Fruit fly (Drosophila melanogaster) whole organism, embryonic: ENCODE results near the gene dmrt93B.

ENCODE experiments used
- Bteb2 ChIP-seq: fragments of 200-800 bp; sonication (Bioruptor generic); optimal IDR thresholded peaks from 2 replicates; lab custom pipeline; 2016; ENCODE audit warnings: missing biosample characterization, missing genetic modification characterization
- CG10543 ChIP-seq: fragments of 200-800 bp; sonication (Bioruptor generic); optimal IDR thresholded peaks from 3 replicates; lab custom pipeline; 2017; ENCODE audit warnings: missing biosample characterization, mild to moderate bottlenecking, missing genetic modification characterization, moderate library complexity
- CG13424 ChIP-seq: fragments of 200-800 bp; sonication (Bioruptor generic); optimal IDR thresholded peaks from 2 replicates; lab custom pipeline; 2019; ENCODE audit warnings: missing biosample characterization, mild to moderate bottlenecking, missing genetic modification characterization, moderate library complexity
- CG13624 ChIP-seq: fragments of 200-800 bp; sonication (Bioruptor generic); optimal IDR thresholded peaks from 2 replicates; lab custom pipeline; 2016; ENCODE audit warnings: missing biosample characterization, missing genetic modification characterization
- CG13894 ChIP-seq: fragments of 200-800 bp; sonication (Bioruptor generic); optimal IDR thresholded peaks from 3 replicates; lab custom pipeline; 2018; ENCODE audit warnings: missing biosample characterization, mild to moderate bottlenecking, missing genetic modification characterization, moderate library complexity
- CG14710 ChIP-seq: fragments of 200-800 bp; sonication (Bioruptor generic); optimal IDR thresholded peaks from 3 replicates; lab custom pipeline; 2019; ENCODE audit warnings: missing biosample characterization, mild to moderate bottlenecking, missing genetic modification characterization, moderate library complexity
- CG15479 ChIP-seq: fragments of 200-800 bp; sonication (Bioruptor generic); optimal IDR thresholded peaks from 3 replicates; lab custom pipeline; 2019; ENCODE audit warnings: missing biosample characterization, mild to moderate bottlenecking, missing genetic modification characterization, moderate library complexity
- CG1647 ChIP-seq: fragments of 200-800 bp; sonication (Bioruptor generic); optimal IDR thresholded peaks from 3 replicates; lab custom pipeline; 2016; ENCODE audit warnings: missing biosample characterization, missing genetic modification characterization
- CG17328 ChIP-seq: fragments of 200-800 bp; sonication (Bioruptor generic); IDR thresholded peaks from 2 replicates; pipeline ENCODE4 v1.3.6; 2022; ENCODE audit warnings: missing biosample characterization, missing genetic modification characterization
- CG1832 ChIP-seq: fragments of 200-800 bp; sonication (Bioruptor generic); optimal IDR thresholded peaks from 2 replicates; lab custom pipeline; 2017; ENCODE audit warnings: missing biosample characterization, mild to moderate bottlenecking, missing genetic modification characterization, inconsistent platforms
- CG18476 ChIP-seq: fragments of 200-800 bp; sonication (Bioruptor generic); optimal IDR thresholded peaks from 2 replicates; lab custom pipeline; 2016; ENCODE audit warnings: missing biosample characterization, mild to moderate bottlenecking, missing genetic modification characterization
- CG30020 ChIP-seq: fragments of 200-800 bp; optimal IDR thresholded peaks from 2 replicates; lab custom pipeline; 2019; ENCODE audit warnings: missing biosample characterization, mild to moderate bottlenecking, missing genetic modification characterization, moderate library complexity
- CG31224 ChIP-seq: fragments of 200-800 bp; sonication (Bioruptor generic); IDR thresholded peaks from 2 replicates; pipeline ENCODE4 v1.3.6; 2022; ENCODE audit warnings: missing biosample characterization, missing genetic modification characterization
- CG3163 ChIP-seq: fragments of 200-800 bp; sonication (Bioruptor generic); optimal IDR thresholded peaks from 3 replicates; lab custom pipeline; 2016; ENCODE audit warnings: missing biosample characterization, missing genetic modification characterization
- CG33213 ChIP-seq: fragments of 200-800 bp; sonication (Bioruptor generic); optimal IDR thresholded peaks from 3 replicates; lab custom pipeline; 2016; ENCODE audit warnings: missing biosample characterization, missing genetic modification characterization
- CG3838 ChIP-seq: fragments of 200-800 bp; sonication (Bioruptor generic); optimal IDR thresholded peaks from 3 replicates; lab custom pipeline; 2016; ENCODE audit warnings: missing biosample characterization, missing genetic modification characterization
- CG6765 ChIP-seq: fragments of 200-800 bp; sonication (Bioruptor generic); optimal IDR thresholded peaks from 3 replicates; lab custom pipeline; 2017; ENCODE audit warnings: missing biosample characterization, mild to moderate bottlenecking, missing genetic modification characterization
- CG9797 ChIP-seq: fragments of 200-800 bp; sonication (Bioruptor generic); optimal IDR thresholded peaks from 3 replicates; lab custom pipeline; 2018; ENCODE audit warnings: missing biosample characterization, mild to moderate bottlenecking, missing genetic modification characterization
- CG9817 ChIP-seq: fragments of 200-800 bp; sonication (Bioruptor generic); optimal IDR thresholded peaks from 2 replicates; lab custom pipeline; 2018; ENCODE audit warnings: missing biosample characterization, mild to moderate bottlenecking, missing genetic modification characterization, moderate library complexity
- Dbx ChIP-seq: fragments of 200-800 bp; sonication (Bioruptor generic); IDR thresholded peaks from 3 replicates; pipeline ENCODE4 v1.3.6; 2022; ENCODE audit warnings: missing biosample characterization, missing genetic modification characterization
- Dip2 ChIP-seq: fragments of 200-800 bp; sonication (Bioruptor generic); IDR thresholded peaks from 2 replicates; pipeline ENCODE4 v1.3.6; 2022; ENCODE audit warnings: missing biosample characterization, missing genetic modification characterization
- Dll ChIP-seq: fragments of 200-800 bp; sonication (Bioruptor generic); IDR thresholded peaks from 4 replicates; pipeline ENCODE4 v1.3.6; 2022; ENCODE audit warnings: missing biosample characterization, missing genetic modification characterization; ENCODE audit not compliant: partially characterized antibody
- Hand ChIP-seq: fragments of 200-800 bp; sonication (Bioruptor generic); optimal IDR thresholded peaks from 2 replicates; lab custom pipeline; 2017; ENCODE audit warnings: mild to moderate bottlenecking, missing biosample characterization, missing genetic modification reagents, missing genetic modification characterization
- Jarid2 ChIP-seq: fragments of 200-800 bp; sonication (Bioruptor generic); optimal IDR thresholded peaks from 3 replicates; lab custom pipeline; 2017; ENCODE audit warnings: mild to moderate bottlenecking, missing biosample characterization, missing genetic modification reagents, missing genetic modification characterization
- Lhr ChIP-seq: fragments of 200-800 bp; sonication (Bioruptor generic); optimal IDR thresholded peaks from 3 replicates; lab custom pipeline; 2017; ENCODE audit warnings: mild to moderate bottlenecking, missing biosample characterization, missing genetic modification reagents, missing genetic modification characterization
- MESR4 ChIP-seq: fragments of 200-800 bp; sonication (Bioruptor generic); optimal IDR thresholded peaks from 2 replicates; lab custom pipeline; 2018; ENCODE audit warnings: missing biosample characterization, mild to moderate bottlenecking, missing genetic modification characterization, moderate library complexity
- MTF-1 ChIP-seq: fragments of 200-800 bp; sonication (Bioruptor generic); optimal IDR thresholded peaks from 2 replicates; lab custom pipeline; 2018; ENCODE audit warnings: missing biosample characterization, mild to moderate bottlenecking, missing genetic modification characterization, borderline replicate concordance
- Scr ChIP-seq: fragments of 200-800 bp; sonication (Bioruptor generic); IDR thresholded peaks from 2 replicates; pipeline ENCODE4 v1.3.6; 2022; ENCODE audit warnings: missing biosample characterization, missing genetic modification characterization; ENCODE audit not compliant: partially characterized antibody
- Sin3A ChIP-seq: fragments of >200 bp; optimal IDR thresholded peaks from 2 replicates; lab custom pipeline; 2018
- Spps ChIP-seq: fragments of 200-800 bp; sonication (Bioruptor generic); optimal IDR thresholded peaks from 2 replicates; lab custom pipeline; 2018; ENCODE audit warnings: missing biosample characterization, mild to moderate bottlenecking, missing genetic modification characterization
- YL-1 ChIP-seq: fragments of 200-800 bp; sonication (Bioruptor generic); optimal IDR thresholded peaks from 3 replicates; lab custom pipeline; 2017; ENCODE audit warnings: missing biosample characterization, mild to moderate bottlenecking, missing genetic modification characterization
- al ChIP-seq: fragments of 200-800 bp; sonication (Bioruptor generic); IDR thresholded peaks from 2 replicates; pipeline ENCODE4 v1.3.6; 2022; ENCODE audit warnings: missing biosample characterization, missing genetic modification characterization
- bsh ChIP-seq, 2 experiments: fragments of 200-800 bp; sonication (Bioruptor generic); optimal IDR thresholded peaks; 2 replicates each; lab custom pipeline; 2017 to 2018; ENCODE audit warnings: mild to moderate bottlenecking in 2 of 2, missing biosample characterization in 2 of 2, missing genetic modification characterization in 2 of 2, moderate library complexity in 1 of 2
- crp ChIP-seq, 2 experiments: fragments of 200-800 bp; sonication (Bioruptor generic); optimal IDR thresholded peaks; 2 replicates in 1 of 2; 3 replicates in 1 of 2; lab custom pipeline; 2017; ENCODE audit warnings: missing biosample characterization in 2 of 2, missing genetic modification characterization in 2 of 2, mild to moderate bottlenecking in 1 of 2, moderate library complexity in 1 of 2
- dati ChIP-seq: fragments of 200-800 bp; sonication (Bioruptor generic); IDR thresholded peaks from 2 replicates; pipeline ENCODE4 v1.3.6; 2022; ENCODE audit warnings: missing biosample characterization, missing genetic modification characterization
- ems ChIP-seq: fragments of 200-800 bp; sonication (Bioruptor generic); optimal IDR thresholded peaks from 3 replicates; lab custom pipeline; 2016; ENCODE audit warnings: missing biosample characterization, missing genetic modification characterization
- ftz-f1 ChIP-seq: fragments of 200-800 bp; sonication (Bioruptor generic); optimal IDR thresholded peaks from 2 replicates; lab custom pipeline; 2016; ENCODE audit warnings: missing biosample characterization, missing genetic modification characterization
- lilli ChIP-seq: fragments of 200-800 bp; sonication (Bioruptor generic); optimal IDR thresholded peaks from 3 replicates; lab custom pipeline; 2016; ENCODE audit warnings: missing biosample characterization, missing genetic modification characterization
- nom ChIP-seq: fragments of 200-800 bp; sonication (Bioruptor generic); optimal IDR thresholded peaks from 2 replicates; lab custom pipeline; 2017; ENCODE audit warnings: missing biosample characterization, missing genetic modification characterization, mild to moderate bottlenecking, moderate library complexity, missing genetic modification reagents
- pzg ChIP-seq: fragments of 200-800 bp; sonication (Bioruptor generic); optimal IDR thresholded peaks from 3 replicates; lab custom pipeline; 2018; ENCODE audit warnings: missing biosample characterization, mild to moderate bottlenecking, missing genetic modification characterization, moderate library complexity
- sens-2 ChIP-seq: fragments of 200-800 bp; sonication (Bioruptor generic); IDR thresholded peaks from 2 replicates; pipeline ENCODE4 v1.3.6; 2022; ENCODE audit warnings: missing biosample characterization, missing genetic modification characterization
- so ChIP-seq: fragments of 200-800 bp; sonication (Bioruptor generic); IDR thresholded peaks from 3 replicates; pipeline ENCODE4 v1.3.6; 2022; ENCODE audit warnings: missing biosample characterization, missing genetic modification characterization
- sug ChIP-seq: fragments of 200-800 bp; optimal IDR thresholded peaks from 2 replicates; lab custom pipeline; 2019; ENCODE audit warnings: missing biosample characterization, mild to moderate bottlenecking, missing genetic modification characterization, moderate library complexity
- tna ChIP-seq: fragments of 200-800 bp; sonication (Bioruptor generic); IDR thresholded peaks from 2 replicates; pipeline ENCODE4 v1.3.6; 2022; ENCODE audit warnings: missing biosample characterization, missing genetic modification characterization; ENCODE audit not compliant: partially characterized antibody
- tx ChIP-seq: fragments of 200-800 bp; sonication (Bioruptor generic); optimal IDR thresholded peaks from 2 replicates; lab custom pipeline; 2016; ENCODE audit warnings: missing biosample characterization, missing genetic modification characterization
- usp ChIP-seq: fragments of >200 bp; optimal IDR thresholded peaks from 2 replicates; lab custom pipeline; 2017; ENCODE audit warnings: missing biosample characterization, missing genetic modification characterization
- z ChIP-seq: fragments of 200-800 bp; sonication (Bioruptor generic); IDR thresholded peaks from 3 replicates; pipeline ENCODE4 v1.3.6; 2022; ENCODE audit warnings: missing biosample characterization, missing genetic modification characterization

Gene dmrt93B

dm6 chr3R:21060430-21061245 lies 13.2 kb upstream of the dmrt93B start, which contains the start of gene Mvl (continued):
- TF ChIP-seq CG14710 (tag; lab: Kevin White, UChicago) (peak; percentile 34), CG10543 (GFP tag; lab: Kevin White, UChicago) (peak; percentile 58), Lhr (GFP tag; lab: Kevin White, UChicago) (peak; percentile 5), CG9797 (GFP tag; lab: Kevin White, UChicago) (peak; percentile 17), crp (GFP tag; optimal IDR thresholded peaks at IDR 0.05; lab: Kevin White, UChicago) (peak in 1 of 2 experiments; percentile 72), usp (no peak), sug (tag; lab: Kevin White, UChicago) (peak; percentile 62), MESR4 (GFP tag; lab: Kevin White, UChicago) (peak; percentile 34), Dbx (GFP tag; lab: Robert Waterston, UW) (0 out of 3 replicates have a peak, but pooled peaks have one; percentile 9), z (GFP tag; lab: Robert Waterston, UW) (peak; percentile 73), CG3838 (no peak), CG15479 (GFP tag; lab: Kevin White, UChicago) (no peak), CG9817 (tag; lab: Kevin White, UChicago) (no peak), CG1832 (GFP tag; lab: Kevin White, UChicago) (peak; percentile 74), CG13894 (tag; lab: Kevin White, UChicago) (peak; percentile 96), tx (GFP tag; lab: Kevin White, UChicago) (peak; percentile 19), dati (GFP tag; lab: Robert Waterston, UW) (no peak), YL-1 (GFP tag; lab: Kevin White, UChicago) (peak; percentile 22), bsh (GFP tag; optimal IDR thresholded peaks at IDR 0.05; lab: Kevin White, UChicago) (no peak), CG33213 (GFP tag; lab: Kevin White, UChicago) (no peak), MTF-1 (no peak), ems (GFP tag; lab: Kevin White, UChicago) (no peak), tna (GFP tag; lab: Robert Waterston, UW) (0 out of 2 replicates have a peak, but pooled peaks have one; percentile 19), CG13624 (GFP tag; lab: Kevin White, UChicago) (peak; percentile 32), ftz-f1 (peak; percentile 82), CG6765 (GFP tag; lab: Kevin White, UChicago) (peak; percentile 20), Scr (GFP tag; lab: Robert Waterston, UW) (peak; percentile 27; the same call in 1 of the 2 replicates), CG3163 (peak; percentile 41), nom (GFP tag; lab: Kevin White, UChicago) (peak; percentile 28), lilli (peak; percentile 29), pzg (GFP tag; lab: Kevin White, UChicago) (peak; percentile 72), CG31224 (no peak), sens-2 (0 out of 2 replicates have a peak, but pooled peaks have one; percentile 44), CG1647 (GFP tag; lab: Kevin White, UChicago) (no peak), Sin3A (lab: Kevin White, UChicago) (no peak), so (GFP tag; lab: Robert Waterston, UW) (no peak), CG30020 (peak; percentile 3), Hand (no peak), CG18476 (GFP tag; lab: Kevin White, UChicago) (no peak), Dll (GFP tag; lab: Robert Waterston, UW) (0 out of 4 replicates have a peak, but pooled peaks have one; percentile 32), al (no peak), CG17328 (no peak), Jarid2 (GFP tag; lab: Kevin White, UChicago) (peak; percentile 74), Dip2 (no peak), Bteb2 (GFP tag; lab: Kevin White, UChicago) (no peak), CG13424 (no peak), Spps (tag; lab: Kevin White, UChicago) (peak; percentile 6)
